Fruit fly (Drosophila melanogaster): ENCODE measurements around the gene NaPi-III.

NaPi-III gene

dm6 chr3L:11102930-11103329 lies 20.2 kb upstream of the NaPi-III start, which contains the start of gene Elo68alpha:
Gene Elo68alpha, minus strand, starts transcription at chr3L:11103030.
- no peak for TF ChIP-seq CG8478 (optimal IDR thresholded peaks at IDR 0.05)
- TF ChIP-seq CTCF (optimal IDR thresholded peaks at IDR 0.05), result no peak

- TF ChIP-seq CTCF (optimal IDR thresholded peaks at IDR 0.05) (no peak), CG8478 (optimal IDR thresholded peaks at IDR 0.05) (no peak)
These were observed 19.4 kb upstream of the NaPi-III start, which contains the start of gene CG32071 for dm6 chr3L:11103773-11104172. Gene CG32071, minus strand, starts transcription at chr3L:11103873.

DNA sequence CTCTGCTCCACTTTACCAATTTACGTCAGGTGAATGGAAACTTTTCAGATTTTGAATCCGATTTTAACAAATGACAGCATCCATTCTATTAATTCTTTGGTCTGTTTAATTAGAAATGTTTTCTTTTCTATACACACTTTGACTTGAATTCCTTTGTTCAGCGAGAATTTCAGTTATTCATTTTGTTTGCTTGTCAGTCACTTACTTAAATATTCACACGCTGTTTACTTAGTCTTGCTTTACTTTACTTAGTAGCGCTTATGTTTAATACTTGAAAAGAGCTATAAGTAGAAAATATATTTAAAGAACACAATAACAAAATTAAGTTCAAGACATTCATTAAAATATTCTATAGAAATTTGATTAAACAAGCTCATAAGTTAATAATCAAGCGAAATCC lies 15.7 kb upstream of the NaPi-III start, which contains the start of gene CG32073:
CG32073 (minus strand) TSS at position 151 of the 400 bp plus-strand sequence.
- TF ChIP-seq CG8478 (optimal IDR thresholded peaks at IDR 0.05), result no peak

DNA sequence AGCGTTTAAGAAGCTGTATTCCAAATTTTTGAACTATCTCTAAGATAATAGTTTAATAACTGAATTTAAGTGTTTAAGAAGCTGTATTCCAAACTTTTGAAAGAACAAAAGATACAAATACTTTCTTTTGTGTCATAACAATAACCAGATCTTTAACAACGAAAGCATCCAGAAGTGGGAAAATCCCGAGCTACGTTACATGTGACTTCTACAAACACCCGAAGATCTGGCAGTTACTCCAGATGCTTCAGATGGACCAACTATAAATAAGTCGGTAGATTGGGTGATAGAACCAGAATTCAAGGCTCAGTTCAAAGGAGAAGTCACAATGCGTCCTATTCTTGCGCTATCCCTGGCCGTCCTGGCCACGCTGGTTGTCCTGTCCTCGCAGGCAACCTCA lies 15.2 kb upstream of the NaPi-III start, which contains the start of gene CG12522:
CG12522 (plus strand) TSS at position 301 of the 400 bp plus-strand sequence.
- no peak for TF ChIP-seq CTCF (optimal IDR thresholded peaks at IDR 0.05)
- TF ChIP-seq CG8478 (optimal IDR thresholded peaks at IDR 0.05), result no peak

dm6 chr3L:11109454-11109853 lies 13.7 kb upstream of the NaPi-III start, which contains the start of the genes CG34012 and emei:
Gene CG34012, minus strand, starts transcription at chr3L:11109505.
Gene emei, plus strand, starts transcription at chr3L:11109690.
- no peak for TF ChIP-seq CG8478 (optimal IDR thresholded peaks at IDR 0.05)
- no peak for TF ChIP-seq CTCF (optimal IDR thresholded peaks at IDR 0.05)

DNA sequence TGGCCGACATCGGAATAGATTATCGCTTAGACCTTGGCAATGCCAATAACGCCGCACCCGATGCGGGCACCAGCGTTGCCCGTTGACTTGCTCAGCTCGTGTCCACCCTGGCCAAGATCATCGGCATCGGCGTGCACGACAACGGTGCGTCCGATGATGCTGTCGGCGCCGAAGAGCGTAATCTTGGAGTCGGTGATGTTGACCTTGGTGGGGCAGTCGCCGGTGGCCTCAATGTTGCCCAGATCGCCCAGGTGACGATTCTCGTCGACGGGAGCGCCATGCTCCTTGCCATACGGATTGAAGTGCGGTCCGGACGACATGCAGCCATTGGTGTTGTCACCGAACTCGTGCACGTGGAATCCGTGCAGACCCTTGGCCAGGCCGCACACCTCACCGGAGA lies 10.7 kb upstream of the NaPi-III start:
- TF ChIP-seq CG8478 (optimal IDR thresholded peaks at IDR 0.05), result no peak
- TF ChIP-seq CTCF (optimal IDR thresholded peaks at IDR 0.05), result no peak

DNA sequence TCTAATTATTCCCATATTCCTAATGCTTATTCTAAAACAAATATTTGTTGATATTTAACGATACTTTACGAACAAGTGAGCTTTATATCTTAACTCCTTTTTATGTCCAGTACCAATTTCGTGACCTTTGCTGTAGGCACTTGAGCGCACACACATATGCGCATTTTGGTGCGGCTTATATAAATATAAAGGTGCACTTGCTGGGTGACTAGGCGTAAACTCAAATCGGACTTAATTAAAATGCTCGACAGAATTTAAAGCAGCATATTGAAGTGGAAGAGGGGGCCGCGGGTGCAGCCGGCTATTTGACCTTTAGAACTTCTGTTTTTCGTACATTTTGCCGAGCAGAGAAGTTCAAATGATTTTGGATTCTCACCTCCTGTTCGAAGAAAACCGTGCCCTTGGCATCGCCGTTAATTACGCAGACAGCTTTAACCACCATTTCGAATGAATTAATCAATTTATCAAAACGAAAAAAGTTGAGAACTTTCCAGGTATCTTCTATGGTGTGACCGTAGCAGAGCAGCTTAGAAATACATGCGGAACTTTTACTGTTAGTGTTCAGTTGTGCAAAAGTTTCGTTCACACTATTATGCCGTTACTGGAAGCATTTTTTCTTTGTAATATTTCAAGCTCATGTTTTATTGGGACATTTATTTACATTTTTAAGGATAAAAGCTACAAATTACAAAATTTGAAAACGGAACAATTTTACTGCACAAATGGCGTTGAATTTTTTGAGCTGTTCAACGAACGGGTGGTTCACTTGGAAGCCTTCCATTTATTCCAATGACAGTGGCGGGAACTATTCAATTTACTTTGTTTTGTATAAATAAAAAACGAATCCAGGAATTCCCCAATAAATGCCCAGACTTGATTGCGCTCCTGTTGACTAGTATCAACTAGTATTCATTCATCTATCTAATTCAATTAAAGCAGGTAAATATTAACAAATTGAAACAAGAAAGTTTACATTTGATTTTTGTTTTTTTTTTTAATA lies 9.7 kb upstream of the NaPi-III start, which contains the start of gene Sod1:
Sod1 (minus strand) TSS at position 543 of the 1,000 bp plus-strand sequence.
- TF ChIP-seq CG8478 (optimal IDR thresholded peaks at IDR 0.05), result no peak
- no peak for TF ChIP-seq CTCF (optimal IDR thresholded peaks at IDR 0.05)

DNA sequence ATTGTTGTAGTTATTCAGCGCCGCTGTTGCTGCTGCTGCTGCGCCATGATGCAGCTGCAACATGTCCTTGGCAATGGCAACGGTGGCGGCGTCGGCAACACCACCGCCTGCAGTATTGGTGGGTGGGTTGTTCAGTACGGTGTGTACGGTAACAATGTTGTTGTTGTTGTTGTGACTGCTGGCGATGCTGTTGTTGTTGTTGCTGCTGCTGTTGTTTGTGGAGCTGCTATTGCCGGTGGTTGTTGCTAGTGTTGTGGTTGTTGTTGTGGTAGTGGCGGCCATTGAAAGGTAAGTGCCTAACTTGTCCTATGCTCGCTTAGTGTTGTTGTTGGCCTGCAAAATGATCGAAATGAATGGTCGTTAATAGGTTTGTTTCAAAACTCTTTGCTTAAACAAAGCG lies 5.4 kb upstream of the NaPi-III start:
- TF ChIP-seq CG8478 (optimal IDR thresholded peaks at IDR 0.05) (no peak), CTCF (optimal IDR thresholded peaks at IDR 0.05) (no peak)

DNA sequence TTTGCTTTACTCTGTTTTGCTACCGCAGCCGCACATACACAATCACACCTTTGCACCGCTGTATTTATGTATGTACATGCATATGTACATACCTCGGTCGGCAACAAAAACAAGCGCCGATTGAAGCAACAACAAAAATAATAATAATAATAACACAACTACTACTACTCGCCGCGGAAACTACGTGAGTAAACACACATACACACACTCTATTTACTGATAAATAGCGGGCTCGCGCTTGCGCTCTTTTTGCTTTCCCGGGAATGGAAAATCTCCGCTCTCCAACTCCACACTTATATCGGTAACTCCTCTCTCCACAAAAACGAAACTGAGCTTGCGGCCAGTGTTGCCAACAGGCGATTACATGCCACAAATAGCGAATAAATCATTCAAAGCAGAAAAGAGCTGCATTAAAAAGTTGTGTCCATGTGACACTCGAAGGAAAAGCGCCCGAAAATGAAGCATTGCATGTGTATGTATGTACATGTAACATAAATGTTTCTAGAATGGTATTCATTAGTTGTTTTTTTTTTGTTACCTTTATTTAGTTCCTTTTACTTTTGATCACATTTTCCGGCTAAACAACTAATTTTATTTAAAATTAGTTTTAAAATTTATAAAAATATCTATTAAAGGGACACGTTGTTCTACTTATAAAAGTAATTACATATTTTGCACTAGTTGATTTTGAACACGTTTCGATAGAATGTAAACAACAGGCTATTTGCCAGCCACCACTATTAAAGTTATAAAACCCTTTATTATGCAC lies 4.3 kb upstream of the NaPi-III start:
- TF ChIP-seq CG8478 (optimal IDR thresholded peaks at IDR 0.05), result no peak
- no peak for TF ChIP-seq CTCF (optimal IDR thresholded peaks at IDR 0.05)

DNA sequence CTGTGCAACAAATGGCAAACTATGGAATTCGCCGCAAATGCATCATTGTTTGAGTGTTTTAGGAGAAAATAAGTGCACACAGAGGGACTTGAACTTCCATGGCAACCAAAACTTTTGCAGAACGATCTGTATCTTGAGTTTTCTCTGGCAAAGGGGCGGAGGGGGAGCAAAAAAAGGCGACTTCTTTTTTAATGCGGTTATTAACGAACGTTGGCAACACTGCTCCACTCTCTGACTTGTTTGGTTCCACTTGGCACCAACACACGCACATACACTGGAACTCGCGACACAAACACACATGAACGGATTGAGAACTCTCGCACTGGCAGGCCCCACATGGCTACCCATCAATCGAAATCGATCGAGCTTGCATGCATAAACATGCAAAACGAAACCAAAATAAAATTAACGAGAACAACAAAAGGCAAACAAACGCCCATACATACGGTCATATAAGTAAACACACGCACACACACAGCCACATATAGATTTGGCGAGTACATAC lies 3.7 kb upstream of the NaPi-III start:
- no peak for TF ChIP-seq CTCF (optimal IDR thresholded peaks at IDR 0.05)

dm6 chr3L:11119901-11120418 lies 3.2 kb upstream of the NaPi-III start:
- TF ChIP-seq CG8478 (optimal IDR thresholded peaks at IDR 0.05), result no peak
- no peak for TF ChIP-seq CTCF (optimal IDR thresholded peaks at IDR 0.05)

dm6 chr3L:11120419-11120958 lies 2.7 kb upstream of the NaPi-III start, which contains the start of the genes FoxK and mRpL2:
Gene FoxK, minus strand, starts transcription at chr3L:11120783.
Gene mRpL2, plus strand, starts transcription at chr3L:11120847.
- TF ChIP-seq CG8478 (optimal IDR thresholded peaks at IDR 0.05) (no peak), CTCF (optimal IDR thresholded peaks at IDR 0.05) (peak; percentile 44 to 51)

DNA sequence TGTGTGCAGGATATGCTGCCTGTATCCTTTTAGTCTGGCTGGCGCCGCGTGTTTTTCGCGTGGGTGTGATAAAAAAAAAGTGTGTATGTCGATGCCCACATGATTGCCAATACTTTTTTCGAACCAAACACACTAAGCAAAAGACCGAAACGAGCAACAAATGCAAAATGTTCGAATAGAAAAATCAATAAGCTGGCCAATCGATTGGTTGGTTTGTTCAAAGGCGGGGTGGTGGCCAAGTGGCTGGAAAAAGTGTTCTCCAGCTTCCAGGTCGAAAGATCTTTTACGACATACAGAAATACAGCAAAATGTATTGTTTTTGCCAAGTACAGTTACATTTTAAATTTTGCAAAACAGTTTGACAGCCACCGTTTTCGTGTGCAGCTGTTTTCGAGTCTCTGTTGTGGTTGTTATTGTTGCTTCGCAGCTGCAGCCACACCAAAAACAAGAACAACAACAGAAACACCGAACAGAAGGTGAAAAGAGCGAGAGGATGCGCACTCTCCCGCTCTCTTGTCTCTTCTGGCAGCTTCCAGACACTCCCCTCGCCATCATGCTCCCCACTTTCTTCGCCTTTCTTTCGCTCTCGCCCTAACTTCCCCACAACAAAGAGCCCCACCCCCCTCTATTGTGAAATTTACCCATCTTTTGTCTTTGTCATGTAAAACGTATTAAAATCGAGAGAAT lies 593 bp downstream of the NaPi-III start:
- TF ChIP-seq CG8478 (optimal IDR thresholded peaks at IDR 0.05), result no peak
- TF ChIP-seq CTCF (optimal IDR thresholded peaks at IDR 0.05), result no peak

DNA sequence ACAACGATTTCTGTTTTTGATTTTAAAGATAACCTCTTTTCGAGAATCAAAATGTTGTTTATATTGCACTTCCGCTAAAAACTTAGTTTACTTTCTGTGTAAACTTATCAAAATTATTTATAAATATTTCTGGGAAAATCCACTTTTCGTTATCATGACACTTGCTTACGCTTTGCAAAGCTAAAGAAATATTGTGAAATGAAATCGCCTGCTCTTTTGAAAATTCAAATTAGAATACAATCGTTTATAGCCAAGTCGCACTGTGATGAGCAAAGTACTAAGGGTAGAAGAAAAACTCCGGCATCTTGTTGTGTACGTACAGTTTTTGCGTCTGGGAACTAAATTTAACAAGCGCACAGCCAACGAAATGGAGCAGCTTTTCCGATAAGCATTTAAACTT lies 1.3 kb downstream of the NaPi-III start:
- no peak for TF ChIP-seq CG8478 (optimal IDR thresholded peaks at IDR 0.05)
- no peak for TF ChIP-seq CTCF (optimal IDR thresholded peaks at IDR 0.05)

Data from S2 (cell line).